Fruit fly (Drosophila melanogaster) whole organism, adult: ENCODE results near the gene Nepl8.

Experiments
- CG11617 ChIP-seq: fragments of 200-800 bp; sonication (Bioruptor generic); optimal IDR thresholded peaks from 2 replicates; lab custom pipeline; 2017; ENCODE audit warnings: mild to moderate bottlenecking, missing biosample characterization, missing genetic modification reagents, missing genetic modification characterization
- CG12768 ChIP-seq: fragments of 200-800 bp; sonication (Bioruptor generic); optimal IDR thresholded peaks from 2 replicates; lab custom pipeline; 2017; ENCODE audit warnings: missing biosample characterization, missing genetic modification characterization, mild to moderate bottlenecking, moderate library complexity, missing genetic modification reagents
- CG14711 ChIP-seq: fragments of 200-800 bp; sonication (Bioruptor generic); optimal IDR thresholded peaks from 2 replicates; lab custom pipeline; 2018; ENCODE audit warnings: missing biosample characterization, mild to moderate bottlenecking, missing genetic modification characterization, moderate library complexity
- CG1620 ChIP-seq: fragments of 200-800 bp; sonication (Bioruptor generic); optimal IDR thresholded peaks from 2 replicates; lab custom pipeline; 2016; ENCODE audit warnings: missing biosample characterization, missing genetic modification characterization
- CG33017 ChIP-seq: fragments of 200-800 bp; sonication (Bioruptor generic); optimal IDR thresholded peaks from 2 replicates; lab custom pipeline; 2018; ENCODE audit warnings: missing biosample characterization, mild to moderate bottlenecking, missing genetic modification characterization, moderate library complexity
- CG5204 ChIP-seq: fragments of 200-800 bp; sonication (Bioruptor generic); optimal IDR thresholded peaks from 2 replicates; lab custom pipeline; 2016; ENCODE audit warnings: missing biosample characterization, missing genetic modification characterization
- CG7045 ChIP-seq: fragments of 200-800 bp; sonication (Bioruptor generic); optimal IDR thresholded peaks from 2 replicates; lab custom pipeline; 2017; ENCODE audit warnings: missing biosample characterization, mild to moderate bottlenecking, missing genetic modification characterization
- CG7101 ChIP-seq: fragments of 200-800 bp; sonication (Bioruptor generic); optimal IDR thresholded peaks from 2 replicates; lab custom pipeline; 2018; ENCODE audit warnings: missing biosample characterization, mild to moderate bottlenecking, missing genetic modification characterization, moderate library complexity
- Clk ChIP-seq: fragments of 200-800 bp; sonication (Bioruptor generic); optimal IDR thresholded peaks from 2 replicates; lab custom pipeline; 2017; ENCODE audit warnings: missing biosample characterization, missing genetic modification characterization
- Crg-1 ChIP-seq: fragments of 200-800 bp; sonication (Bioruptor generic); optimal IDR thresholded peaks from 2 replicates; lab custom pipeline; 2016; ENCODE audit warnings: missing biosample characterization, missing genetic modification characterization
- Hr96 ChIP-seq: fragments of 200-800 bp; sonication (Bioruptor generic); optimal IDR thresholded peaks from 2 replicates; lab custom pipeline; 2016; ENCODE audit warnings: missing biosample characterization, missing genetic modification characterization
- Mnt ChIP-seq: fragments of 200-800 bp; sonication (Bioruptor generic); optimal IDR thresholded peaks from 2 replicates; lab custom pipeline; 2016; ENCODE audit warnings: missing biosample characterization, mild to moderate bottlenecking, missing genetic modification characterization
- bab1 ChIP-seq: fragments of 200-800 bp; sonication (Bioruptor generic); optimal IDR thresholded peaks from 3 replicates; lab custom pipeline; 2019; ENCODE audit warnings: missing biosample characterization, mild to moderate bottlenecking, missing genetic modification characterization, moderate library complexity
- cic ChIP-seq: fragments of 200-800 bp; sonication (Bioruptor generic); optimal IDR thresholded peaks from 2 replicates; lab custom pipeline; 2017; ENCODE audit warnings: missing biosample characterization, mild to moderate bottlenecking, missing genetic modification characterization, moderate library complexity
- cnc ChIP-seq, 2 experiments: fragments of >200 bp; optimal IDR thresholded peaks; 2 replicates each; lab custom pipeline; 2017
- kay ChIP-seq: fragments of 200-800 bp; sonication (Bioruptor generic); peaks from one replicate; lab custom pipeline; 2016; ENCODE audit warnings: missing biosample characterization, missing genetic modification characterization, borderline replicate concordance
- ovo ChIP-seq: fragments of 200-800 bp; sonication (Bioruptor generic); optimal IDR thresholded peaks from 2 replicates; lab custom pipeline; 2016; ENCODE audit warnings: missing biosample characterization, missing genetic modification characterization
- pad ChIP-seq: fragments of 200-800 bp; sonication (Bioruptor generic); optimal IDR thresholded peaks from 3 replicates; lab custom pipeline; 2017; ENCODE audit warnings: missing biosample characterization, missing genetic modification characterization, mild to moderate bottlenecking, moderate library complexity, missing genetic modification reagents
- tj ChIP-seq: fragments of 200-800 bp; sonication (Bioruptor generic); optimal IDR thresholded peaks from 3 replicates; lab custom pipeline; 2017; ENCODE audit warnings: missing biosample characterization, mild to moderate bottlenecking, missing genetic modification characterization, moderate library complexity
- toe ChIP-seq: fragments of 200-800 bp; sonication (Bioruptor generic); optimal IDR thresholded peaks from 2 replicates; lab custom pipeline; 2016; ENCODE audit warnings: missing biosample characterization, missing genetic modification characterization

Nepl8 gene

DNA sequence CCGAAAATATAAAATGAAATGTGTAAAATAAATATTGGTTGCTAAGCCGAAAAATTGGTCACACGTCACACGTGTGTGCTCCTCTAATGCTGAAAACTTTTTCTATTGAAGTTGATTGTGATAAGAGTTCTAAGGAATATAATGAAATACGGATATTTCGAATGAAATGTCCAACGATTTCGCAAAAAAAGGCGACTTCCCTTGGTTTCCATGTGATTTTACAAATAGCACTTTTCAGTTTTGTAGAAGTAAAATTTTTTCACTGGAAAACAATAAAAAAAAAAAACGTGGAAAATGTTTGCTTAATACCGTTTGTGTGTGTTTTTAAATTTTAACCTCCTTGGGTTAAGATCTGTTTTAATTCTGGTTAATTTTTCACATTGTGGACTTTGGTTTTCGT lies 38.6 kb downstream of the Nepl8 start:
- TF ChIP-seq toe (GFP tag; lab: Kevin White, UChicago) (no peak), CG7045 (GFP tag; lab: Kevin White, UChicago) (no peak), CG7101 (tag; lab: Kevin White, UChicago) (peak; percentile 1)

dm6 chr2L:16528493-16528892 lies 40.5 kb downstream of the Nepl8 start:
- TF ChIP-seq Crg-1 (no peak), CG11617 (GFP tag; lab: Kevin White, UChicago) (no peak), Clk (no peak), toe (GFP tag; lab: Kevin White, UChicago) (no peak), tj (GFP tag; lab: Kevin White, UChicago) (no peak), ovo (GFP tag; lab: Kevin White, UChicago) (no peak), cnc (optimal IDR thresholded peaks at IDR 0.05; lab: Kevin White, UChicago) (no peak), cic (GFP tag; lab: Kevin White, UChicago) (no peak), CG7045 (GFP tag; lab: Kevin White, UChicago) (no peak), CG5204 (no peak), CG1620 (GFP tag; lab: Kevin White, UChicago) (no peak), CG14711 (tag; lab: Kevin White, UChicago) (no peak), kay (GFP tag; lab: Kevin White, UChicago) (no peak), CG33017 (tag; lab: Kevin White, UChicago) (no peak)

DNA sequence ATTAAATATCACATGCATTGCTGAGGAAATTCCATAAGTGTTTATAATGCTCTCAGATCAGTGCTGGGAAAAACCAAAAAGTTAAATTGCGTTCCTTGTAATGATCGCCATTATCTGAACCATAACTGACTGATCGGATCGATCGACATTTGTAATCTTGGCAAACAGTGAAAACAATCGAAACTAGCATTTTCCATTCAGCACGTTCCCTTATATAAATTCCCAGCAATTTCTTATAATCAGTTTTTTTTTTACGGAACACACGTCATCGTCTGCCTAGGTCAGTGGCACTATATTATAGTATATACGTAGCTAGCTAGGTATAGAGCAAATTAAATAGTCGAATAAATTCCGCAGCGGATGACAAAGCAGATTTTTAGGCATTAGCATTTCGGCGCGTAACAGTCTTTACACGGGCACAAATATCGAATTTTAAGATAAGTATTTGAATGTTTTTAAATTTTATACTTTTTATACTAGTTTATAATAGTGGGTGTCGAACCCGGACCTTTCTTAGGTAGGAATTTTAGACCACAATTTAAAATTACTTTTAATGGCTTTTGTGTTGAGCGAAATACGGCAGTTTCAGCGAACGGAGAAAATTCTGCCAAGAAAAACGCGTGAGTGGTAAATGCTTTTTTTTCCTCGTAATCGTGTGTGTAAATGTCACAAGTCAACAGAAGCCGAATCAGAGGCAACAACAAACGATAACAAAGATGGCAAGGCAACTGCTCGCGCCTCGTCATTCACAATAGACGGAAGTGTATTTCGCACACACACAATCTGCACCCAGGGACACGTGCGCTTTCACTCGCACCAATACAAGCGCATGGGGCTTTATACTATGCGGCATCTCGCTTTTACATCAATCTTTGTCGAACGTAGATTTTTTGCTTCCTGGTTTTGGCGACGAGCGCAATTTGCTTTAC lies 41.8 kb downstream of the Nepl8 start:
- peak; percentile 14 for TF ChIP-seq CG12768 (GFP tag; lab: Kevin White, UChicago)
- no peak for TF ChIP-seq Hr96 (GFP tag; lab: Kevin White, UChicago)
- TF ChIP-seq bab1 = no peak
- TF ChIP-seq CG11617 (GFP tag; lab: Kevin White, UChicago) = no peak
- TF ChIP-seq CG1620 (GFP tag; lab: Kevin White, UChicago) = no peak
- TF ChIP-seq pad (GFP tag; lab: Kevin White, UChicago) = peak; percentile 28
- TF ChIP-seq Mnt = peak; percentile 66
- TF ChIP-seq CG5204 = no peak
- TF ChIP-seq Clk = no peak
- TF ChIP-seq ovo (GFP tag; lab: Kevin White, UChicago) = no peak
- peak; percentile 19 for TF ChIP-seq Crg-1
- TF ChIP-seq CG33017 (tag; lab: Kevin White, UChicago) = peak; percentile 14
- no peak for TF ChIP-seq toe (GFP tag; lab: Kevin White, UChicago)
- TF ChIP-seq cnc (optimal IDR thresholded peaks at IDR 0.05; lab: Kevin White, UChicago) = no peak
- peak; percentile 39 for TF ChIP-seq CG7045 (GFP tag; lab: Kevin White, UChicago)
- peak; percentile 55 for TF ChIP-seq cic (GFP tag; lab: Kevin White, UChicago)
- peak; percentile 22 for TF ChIP-seq CG7101 (tag; lab: Kevin White, UChicago)
- no peak for TF ChIP-seq CG14711 (tag; lab: Kevin White, UChicago)
- no peak for TF ChIP-seq tj (GFP tag; lab: Kevin White, UChicago)
- TF ChIP-seq kay (GFP tag; lab: Kevin White, UChicago) = peak; percentile 86

- no peak for TF ChIP-seq toe (GFP tag; lab: Kevin White, UChicago)
- TF ChIP-seq tj (GFP tag; lab: Kevin White, UChicago) = peak; percentile 92
Observed at dm6 chr2L:16530414-16530771, 42.4 kb downstream of the Nepl8 start.

DNA sequence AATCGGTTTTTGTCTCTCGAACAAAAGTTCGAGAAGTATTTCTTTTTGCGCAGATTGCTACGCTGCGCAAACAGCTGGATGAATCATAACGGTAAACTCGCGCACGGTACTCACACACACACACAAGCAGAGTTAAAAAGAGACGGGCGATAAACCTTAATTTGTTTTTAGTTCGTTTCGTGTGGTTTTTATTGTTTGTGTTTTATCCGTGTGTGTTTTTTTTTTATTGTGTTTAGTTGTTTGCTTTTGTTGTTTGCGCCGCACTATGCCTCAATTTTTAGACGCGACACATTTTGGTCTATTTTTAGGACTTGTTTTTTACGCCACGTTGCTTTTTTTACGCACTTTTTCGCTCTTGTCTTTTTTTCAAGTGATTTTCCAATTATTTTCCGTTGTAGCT lies 42.9 kb downstream of the Nepl8 start:
- TF ChIP-seq pad (GFP tag; lab: Kevin White, UChicago) (no peak), Mnt (no peak), CG1620 (GFP tag; lab: Kevin White, UChicago) (no peak), Hr96 (GFP tag; lab: Kevin White, UChicago) (no peak), toe (GFP tag; lab: Kevin White, UChicago) (no peak), ovo (GFP tag; lab: Kevin White, UChicago) (peak; percentile 89), cnc (optimal IDR thresholded peaks at IDR 0.05; lab: Kevin White, UChicago) (no peak), CG14711 (tag; lab: Kevin White, UChicago) (no peak), CG33017 (tag; lab: Kevin White, UChicago) (no peak), CG5204 (no peak), bab1 (no peak), kay (GFP tag; lab: Kevin White, UChicago) (peak; percentile 83), CG12768 (GFP tag; lab: Kevin White, UChicago) (no peak)

dm6 chr2L:16531507-16532134 lies 43.7 kb downstream of the Nepl8 start:
- TF ChIP-seq CG1620 (GFP tag; lab: Kevin White, UChicago) (no peak), Mnt (no peak), Clk (no peak), CG14711 (tag; lab: Kevin White, UChicago) (no peak), tj (GFP tag; lab: Kevin White, UChicago) (peak; percentile 85), cic (GFP tag; lab: Kevin White, UChicago) (no peak), CG5204 (no peak), pad (GFP tag; lab: Kevin White, UChicago) (no peak)
